Fruit fly (Drosophila melanogaster): ENCODE measurements around the gene CG5676.

- TF ChIP-seq EcR (GFP tag; optimal IDR thresholded peaks at IDR 0.05) (no peak), CG8301 (tag; optimal IDR thresholded peaks at IDR 0.05) (no peak), CG8159 (tag; optimal IDR thresholded peaks at IDR 0.05) (no peak), CG9948 (tag; optimal IDR thresholded peaks at IDR 0.05) (no peak), CG34367 (tag; optimal IDR thresholded peaks at IDR 0.05) (no peak), rn (GFP tag; IDR thresholded peaks at IDR 0.05) (no peak)
These were observed 34.9 kb downstream of the CG5676 start, which contains the start of the genes Npc1a and Prosalpha6 for dm6 chr2L:10220501-10221386.

All from whole organism, pupa.